Fruit fly (Drosophila melanogaster): ENCODE results near the gene g.

Gene g

dm6 chrX:13739411-13739888 lies 3.4 kb upstream of the g start, which contains the start of gene CG11151:
CG11151 (plus strand) TSS chrX:13739744.
- TF ChIP-seq CG8159 (tag; optimal IDR thresholded peaks at IDR 0.05) (peak; percentile 96), D1 (tag; optimal IDR thresholded peaks at IDR 0.05) (peak; percentile 77), CG34367 (tag; optimal IDR thresholded peaks at IDR 0.05) (peak; percentile 98), CG32121 (GFP tag; IDR thresholded peaks at IDR 0.05) (peak; percentile 95), fd96Ca (GFP tag; IDR thresholded peaks at IDR 0.05) (peak; percentile 92), Snoo (tag; optimal IDR thresholded peaks at IDR 0.05) (peak; percentile 97), CG17806 (tag; optimal IDR thresholded peaks at IDR 0.05) (peak; percentile 97), CG8301 (tag; optimal IDR thresholded peaks at IDR 0.05) (peak; percentile 97), gl (tag; optimal IDR thresholded peaks at IDR 0.05) (peak; percentile 95), CG10348 (GFP tag; IDR thresholded peaks at IDR 0.05) (peak; percentile 81), rn (GFP tag; IDR thresholded peaks at IDR 0.05) (peak; percentile 85), CG13204 (GFP tag; optimal IDR thresholded peaks at IDR 0.05) (peak; percentile 92), CG12605 (GFP tag; IDR thresholded peaks at IDR 0.05) (peak; percentile 94), Pif1A (GFP tag; optimal IDR thresholded peaks at IDR 0.05) (peak; percentile 97), Ets98B (GFP tag; IDR thresholded peaks at IDR 0.05) (peak; percentile 96), CG4496 (GFP tag; IDR thresholded peaks at IDR 0.05) (peak; percentile 98), CG15710 (tag; optimal IDR thresholded peaks at IDR 0.05) (peak; percentile 96), Pif1B (GFP tag; optimal IDR thresholded peaks at IDR 0.05) (peak; percentile 96), EcR (GFP tag; optimal IDR thresholded peaks at IDR 0.05) (peak; percentile 35), CG14655 (GFP tag; optimal IDR thresholded peaks at IDR 0.05) (peak; percentile 97), CG9948 (tag; optimal IDR thresholded peaks at IDR 0.05) (peak; percentile 97)

- no peak for TF ChIP-seq CG8159 (tag; optimal IDR thresholded peaks at IDR 0.05)
- no peak for TF ChIP-seq rn (GFP tag; IDR thresholded peaks at IDR 0.05)
- no peak for TF ChIP-seq gl (tag; optimal IDR thresholded peaks at IDR 0.05)
- no peak for TF ChIP-seq CG13204 (GFP tag; optimal IDR thresholded peaks at IDR 0.05)
Measured at dm6 chrX:13737939-13738338, 1.9 kb upstream of the g start, which contains the start of gene CG11134. CG11134 (plus strand) TSS chrX:13737942.

- TF ChIP-seq fd96Ca (GFP tag; IDR thresholded peaks at IDR 0.05) (no peak), CG12605 (GFP tag; IDR thresholded peaks at IDR 0.05) (no peak), CG4496 (GFP tag; IDR thresholded peaks at IDR 0.05) (no peak), D1 (tag; optimal IDR thresholded peaks at IDR 0.05) (no peak)
Measured at dm6 chrX:13735322-13736173, 530 bp downstream of the g start.

dm6 chrX:13734866-13735265 lies 1.2 kb downstream of the g start:
- TF ChIP-seq CG8301 (tag; optimal IDR thresholded peaks at IDR 0.05) (no peak), Ets98B (GFP tag; IDR thresholded peaks at IDR 0.05) (peak; percentile 32), D1 (tag; optimal IDR thresholded peaks at IDR 0.05) (no peak), rn (GFP tag; IDR thresholded peaks at IDR 0.05) (no peak), CG14655 (GFP tag; optimal IDR thresholded peaks at IDR 0.05) (no peak), CG15710 (tag; optimal IDR thresholded peaks at IDR 0.05) (peak; percentile 13), Snoo (tag; optimal IDR thresholded peaks at IDR 0.05) (no peak), CG12605 (GFP tag; IDR thresholded peaks at IDR 0.05) (no peak), Pif1A (GFP tag; optimal IDR thresholded peaks at IDR 0.05) (no peak), gl (tag; optimal IDR thresholded peaks at IDR 0.05) (no peak), CG10348 (GFP tag; IDR thresholded peaks at IDR 0.05) (no peak), CG13204 (GFP tag; optimal IDR thresholded peaks at IDR 0.05) (no peak), CG34367 (tag; optimal IDR thresholded peaks at IDR 0.05) (no peak), CG8159 (tag; optimal IDR thresholded peaks at IDR 0.05) (no peak), CG4496 (GFP tag; IDR thresholded peaks at IDR 0.05) (peak; percentile 52; the same call in 2 of the 3 replicates), Pif1B (GFP tag; optimal IDR thresholded peaks at IDR 0.05) (no peak), fd96Ca (GFP tag; IDR thresholded peaks at IDR 0.05) (no peak), CG32121 (GFP tag; IDR thresholded peaks at IDR 0.05) (peak; percentile 46), CG17806 (tag; optimal IDR thresholded peaks at IDR 0.05) (peak; percentile 8), EcR (GFP tag; optimal IDR thresholded peaks at IDR 0.05) (no peak), CG9948 (tag; optimal IDR thresholded peaks at IDR 0.05) (peak; percentile 36)

dm6 chrX:13721934-13722333 lies 14.1 kb downstream of the g start, which contains the start of the genes Mrgn1 and mus101:
Mrgn1 (minus strand) TSS chrX:13721977.
mus101 (plus strand) TSS chrX:13722246.
- TF ChIP-seq gl (tag; optimal IDR thresholded peaks at IDR 0.05), result no peak
- TF ChIP-seq Pif1A (GFP tag; optimal IDR thresholded peaks at IDR 0.05), result no peak
- no peak for TF ChIP-seq CG34367 (tag; optimal IDR thresholded peaks at IDR 0.05)
- TF ChIP-seq CG14655 (GFP tag; optimal IDR thresholded peaks at IDR 0.05), result no peak
- no peak for TF ChIP-seq CG32121 (GFP tag; IDR thresholded peaks at IDR 0.05)
- TF ChIP-seq CG8301 (tag; optimal IDR thresholded peaks at IDR 0.05), result no peak
- TF ChIP-seq CG10348 (GFP tag; IDR thresholded peaks at IDR 0.05), result no peak
- TF ChIP-seq CG9948 (tag; optimal IDR thresholded peaks at IDR 0.05), result no peak
- no peak for TF ChIP-seq CG12605 (GFP tag; IDR thresholded peaks at IDR 0.05)
- no peak for TF ChIP-seq CG4496 (GFP tag; IDR thresholded peaks at IDR 0.05)
- TF ChIP-seq rn (GFP tag; IDR thresholded peaks at IDR 0.05), result no peak
- no peak for TF ChIP-seq Pif1B (GFP tag; optimal IDR thresholded peaks at IDR 0.05)
- TF ChIP-seq Ets98B (GFP tag; IDR thresholded peaks at IDR 0.05), result no peak

- TF ChIP-seq CG32121 (GFP tag; IDR thresholded peaks at IDR 0.05) (no peak), Pif1B (GFP tag; optimal IDR thresholded peaks at IDR 0.05) (no peak), CG9948 (tag; optimal IDR thresholded peaks at IDR 0.05) (no peak), Snoo (tag; optimal IDR thresholded peaks at IDR 0.05) (no peak), CG12605 (GFP tag; IDR thresholded peaks at IDR 0.05) (no peak), D1 (tag; optimal IDR thresholded peaks at IDR 0.05) (no peak)
Measured at dm6 chrX:13717982-13718402, 18.1 kb downstream of the g start, which contains the start of gene Nadsyn. Nadsyn (minus strand) TSS chrX:13718285.
